Worm (Caenorhabditis elegans) whole organism, late embryonic: ENCODE data around the gene msra-1.
A peak's percentile ranks its signal among the peaks of the same experiment; 100 is the strongest.

Source experiments
- C08G9.2 ChIP-seq: sonication (generic microtip); optimal IDR thresholded peaks from 2 replicates; lab custom pipeline; 2016; ENCODE audit warnings: mild to moderate bottlenecking, missing genetic modification characterization, moderate library complexity, missing compliant biosample characterization
- C38D4.7 ChIP-seq: fragments of 200-800 bp; sonication (Bioruptor generic); optimal IDR thresholded peaks from 2 replicates; lab custom pipeline; 2018; ENCODE audit warnings: mild to moderate bottlenecking, missing genetic modification characterization, moderate library complexity, missing compliant biosample characterization
- F13H6.1 ChIP-seq: sonication (generic microtip); optimal IDR thresholded peaks from 2 replicates; lab custom pipeline; 2016; ENCODE audit warnings: missing genetic modification characterization, missing compliant biosample characterization
- K02D7.2 ChIP-seq: sonication (generic microtip); optimal IDR thresholded peaks from 2 replicates; lab custom pipeline; 2017; ENCODE audit warnings: mild to moderate bottlenecking, missing genetic modification characterization, missing compliant biosample characterization
- K09A11.1 ChIP-seq: sonication (generic microtip); optimal IDR thresholded peaks from 2 replicates; lab custom pipeline; 2017; ENCODE audit warnings: antibody characterized with exemption, mild to moderate bottlenecking, missing genetic modification characterization, missing compliant biosample characterization; ENCODE audit not compliant: insufficient read depth
- T23F11.4 ChIP-seq: fragments of 200-800 bp; sonication (Bioruptor generic); optimal IDR thresholded peaks from 2 replicates; lab custom pipeline; 2018; ENCODE audit warnings: mild to moderate bottlenecking, missing genetic modification characterization, missing compliant biosample characterization
- Y22D7AL.16 ChIP-seq: sonication (generic microtip); optimal IDR thresholded peaks from 2 replicates; lab custom pipeline; 2016; ENCODE audit warnings: missing genetic modification characterization, missing compliant biosample characterization
- ahr-1 ChIP-seq: sonication (generic microtip); optimal IDR thresholded peaks from 2 replicates; lab custom pipeline; 2016; ENCODE audit warnings: missing genetic modification characterization, missing compliant biosample characterization
- ceh-14 ChIP-seq: sonication (generic microtip); optimal IDR thresholded peaks from 2 replicates; lab custom pipeline; 2016; ENCODE audit warnings: missing genotype, missing genetic modification characterization, missing compliant biosample characterization
- ceh-18 ChIP-seq: sonication (generic microtip); optimal IDR thresholded peaks from 2 replicates; lab custom pipeline; 2016; ENCODE audit warnings: missing genetic modification characterization, missing compliant biosample characterization
- ceh-2 ChIP-seq: sonication (generic microtip); optimal IDR thresholded peaks from 2 replicates; lab custom pipeline; 2016; ENCODE audit warnings: missing genotype, missing genetic modification characterization, missing compliant biosample characterization
- ceh-22 ChIP-seq: sonication (generic microtip); optimal IDR thresholded peaks from 2 replicates; lab custom pipeline; 2017; ENCODE audit warnings: missing biosample characterization, missing genetic modification characterization
- ceh-24 ChIP-seq: sonication (generic microtip); optimal IDR thresholded peaks from 2 replicates; lab custom pipeline; 2016; ENCODE audit warnings: mild to moderate bottlenecking, missing genetic modification characterization, missing compliant biosample characterization
- ceh-30 ChIP-seq: fragments of 150-350 bp; optimal IDR thresholded peaks from 2 replicates; lab custom pipeline; 2014; ENCODE audit warnings: missing biosample characterization, missing genetic modification characterization
- ceh-34 ChIP-seq: sonication (generic microtip); optimal IDR thresholded peaks from 2 replicates; lab custom pipeline; 2016; ENCODE audit warnings: mild to moderate bottlenecking, missing genetic modification characterization, missing compliant biosample characterization
- ceh-45 ChIP-seq: fragments of 200-800 bp; sonication (Bioruptor generic); IDR thresholded peaks from 2 replicates; pipeline ENCODE4 v1.3.6; 2022; ENCODE audit warnings: missing genetic modification reagents, missing genetic modification characterization, missing compliant biosample characterization
- ceh-48 ChIP-seq: sonication (generic microtip); optimal IDR thresholded peaks from 2 replicates; lab custom pipeline; 2016; ENCODE audit warnings: missing genetic modification characterization, inconsistent platforms, missing compliant biosample characterization
- dmd-4 ChIP-seq: sonication (generic microtip); optimal IDR thresholded peaks from 2 replicates; lab custom pipeline; 2016; ENCODE audit warnings: borderline replicate concordance, missing genetic modification characterization, missing compliant biosample characterization
- dve-1 ChIP-seq: sonication (generic microtip); optimal IDR thresholded peaks from 2 replicates; lab custom pipeline; 2017; ENCODE audit warnings: antibody characterized with exemption, mild to moderate bottlenecking, missing genetic modification characterization, missing compliant biosample characterization
- elt-2 ChIP-seq: sonication (generic microtip); optimal IDR thresholded peaks from 2 replicates; lab custom pipeline; 2016; ENCODE audit warnings: missing genetic modification reagents, missing genetic modification characterization, missing compliant biosample characterization
- elt-4 ChIP-seq: sonication (generic microtip); optimal IDR thresholded peaks from 2 replicates; lab custom pipeline; 2016; ENCODE audit warnings: missing genetic modification characterization, missing compliant biosample characterization
- ets-4 ChIP-seq: sonication (generic microtip); optimal IDR thresholded peaks from 2 replicates; lab custom pipeline; 2016; ENCODE audit warnings: missing genetic modification characterization, missing compliant biosample characterization
- eyg-1 ChIP-seq: sonication (generic microtip); optimal IDR thresholded peaks from 2 replicates; lab custom pipeline; 2016; ENCODE audit warnings: missing genotype, missing genetic modification characterization, missing compliant biosample characterization
- fkh-10 ChIP-seq: fragments of 150-350 bp; optimal IDR thresholded peaks from 2 replicates; lab custom pipeline; 2014; ENCODE audit warnings: missing biosample characterization, missing genetic modification reagents, missing genetic modification characterization
- fkh-6 ChIP-seq: sonication (generic microtip); optimal IDR thresholded peaks from 2 replicates; lab custom pipeline; 2016; ENCODE audit warnings: missing genetic modification characterization, missing compliant biosample characterization
- hlh-13 ChIP-seq: fragments of 200-800 bp; sonication (Bioruptor generic); optimal IDR thresholded peaks from 2 replicates; lab custom pipeline; 2018; ENCODE audit warnings: mild to moderate bottlenecking, missing genetic modification characterization, missing compliant biosample characterization
- hlh-15 ChIP-seq: sonication (generic microtip); optimal IDR thresholded peaks from 2 replicates; lab custom pipeline; 2016; ENCODE audit warnings: missing genetic modification characterization, missing compliant biosample characterization
- hlh-6 ChIP-seq: sonication (generic microtip); optimal IDR thresholded peaks from 2 replicates; lab custom pipeline; 2016; ENCODE audit warnings: missing genotype, missing genetic modification characterization, missing compliant biosample characterization
- hlh-8 ChIP-seq: sonication (generic microtip); optimal IDR thresholded peaks from 2 replicates; lab custom pipeline; 2016; ENCODE audit warnings: missing genotype, missing genetic modification characterization, missing compliant biosample characterization
- lim-6 ChIP-seq: sonication (generic microtip); optimal IDR thresholded peaks from 2 replicates; lab custom pipeline; 2016; ENCODE audit warnings: missing genetic modification characterization, missing compliant biosample characterization
- madf-2 ChIP-seq: sonication (generic microtip); optimal IDR thresholded peaks from 2 replicates; lab custom pipeline; 2017; ENCODE audit warnings: missing genetic modification characterization, missing compliant biosample characterization
- mec-3 ChIP-seq: sonication (generic microtip); optimal IDR thresholded peaks from 2 replicates; lab custom pipeline; 2016; ENCODE audit warnings: borderline replicate concordance, missing genetic modification characterization, missing compliant biosample characterization
- nfya-1 ChIP-seq: sonication (generic microtip); optimal IDR thresholded peaks from 2 replicates; lab custom pipeline; 2017; ENCODE audit warnings: missing genetic modification characterization, mild to moderate bottlenecking, missing compliant biosample characterization, antibody characterized with exemption, moderate library complexity
- nhr-11 ChIP-seq: fragments of 150-350 bp; optimal IDR thresholded peaks from 2 replicates; lab custom pipeline; 2014; ENCODE audit warnings: missing biosample characterization, missing genetic modification characterization
- nhr-232 ChIP-seq: sonication (generic microtip); optimal IDR thresholded peaks from 2 replicates; lab custom pipeline; 2016; ENCODE audit warnings: missing genetic modification characterization, missing compliant biosample characterization
- npax-4 ChIP-seq: sonication (generic microtip); optimal IDR thresholded peaks from 2 replicates; lab custom pipeline; 2016; ENCODE audit warnings: missing genetic modification characterization, missing compliant biosample characterization
- odd-2 ChIP-seq: sonication (generic microtip); optimal IDR thresholded peaks from 2 replicates; lab custom pipeline; 2017; ENCODE audit warnings: antibody characterized with exemption, mild to moderate bottlenecking, missing genetic modification characterization, missing compliant biosample characterization
- pag-3 ChIP-seq: sonication (generic microtip); optimal IDR thresholded peaks from 2 replicates; lab custom pipeline; 2016; ENCODE audit warnings: missing compliant biosample characterization, missing genetic modification characterization, borderline replicate concordance
- pat-9 ChIP-seq: fragments of 200-800 bp; sonication (Bioruptor generic); optimal IDR thresholded peaks from 2 replicates; lab custom pipeline; 2018; ENCODE audit warnings: mild to moderate bottlenecking, missing genetic modification characterization, moderate library complexity, missing compliant biosample characterization
- pax-1 ChIP-seq: fragments of 150-350 bp; optimal IDR thresholded peaks from 2 replicates; lab custom pipeline; 2014; ENCODE audit warnings: missing biosample characterization, missing genetic modification characterization
- pha-4 ChIP-seq: fragments of 150-350 bp; optimal IDR thresholded peaks from 2 replicates; lab custom pipeline; 2018; ENCODE audit warnings: missing biosample characterization, missing genetic modification reagents, missing genetic modification characterization
- ref-2 ChIP-seq: sonication (generic microtip); optimal IDR thresholded peaks from 2 replicates; lab custom pipeline; 2016; ENCODE audit warnings: missing genetic modification characterization, missing compliant biosample characterization
- sdc-2 ChIP-seq: sonication (generic microtip); optimal IDR thresholded peaks from 2 replicates; lab custom pipeline; 2016; ENCODE audit warnings: missing genotype, missing genetic modification characterization, missing compliant biosample characterization
- sox-2 ChIP-seq: fragments of 200-800 bp; sonication (Bioruptor generic); IDR thresholded peaks from 2 replicates; pipeline ENCODE4 v1.3.6; 2022; ENCODE audit warnings: missing genetic modification reagents, missing genetic modification characterization, missing compliant biosample characterization
- tbx-2 ChIP-seq: sonication (generic microtip); optimal IDR thresholded peaks from 2 replicates; lab custom pipeline; 2016; ENCODE audit warnings: missing genetic modification characterization, missing compliant biosample characterization
- ttx-3 ChIP-seq: sonication (generic microtip); optimal IDR thresholded peaks from 2 replicates; lab custom pipeline; 2016; ENCODE audit warnings: missing genetic modification reagents, missing genetic modification characterization, missing compliant biosample characterization
- unc-3 ChIP-seq, 2 experiments: fragments of 200-800 bp in 1 of 2; sonication (Bioruptor generic) in 1 of 2; sonication (generic microtip) in 1 of 2; conservative IDR thresholded peaks in 1 of 2; optimal IDR thresholded peaks in 1 of 2; 2 replicates each; pipeline versions ENCODE4 v1.3.6 to Lab custom; 2016 to 2022; ENCODE audit warnings: missing compliant biosample characterization in 2 of 2, missing genetic modification characterization in 2 of 2, missing genetic modification reagents in 1 of 2
- unc-42 ChIP-seq: sonication (generic microtip); optimal IDR thresholded peaks from 2 replicates; lab custom pipeline; 2016; ENCODE audit warnings: missing genotype, missing genetic modification characterization, missing compliant biosample characterization
- unc-55 ChIP-seq: sonication (generic microtip); optimal IDR thresholded peaks from 2 replicates; lab custom pipeline; 2017; ENCODE audit warnings: missing biosample characterization, missing genetic modification reagents, missing genetic modification characterization
- unc-86 ChIP-seq: sonication (generic microtip); optimal IDR thresholded peaks from 2 replicates; lab custom pipeline; 2016; ENCODE audit warnings: missing genetic modification characterization, missing compliant biosample characterization
- ztf-16 ChIP-seq: sonication (generic microtip); optimal IDR thresholded peaks from 2 replicates; lab custom pipeline; 2017; ENCODE audit warnings: missing genetic modification characterization, missing compliant biosample characterization

Gene msra-1

ce11 chrII:7331224-7331623, 32.6 kb downstream of the msra-1 start, which contains the start of gene npax-1:
npax-1 (minus strand) TSS chrII:7331324.
- TF ChIP-seq nhr-11 (tag; lab: Kevin White, UChicago) (no peak), hlh-8 (no peak)

ce11 chrII:7326997-7327396, 36.8 kb downstream of the msra-1 start:
- TF ChIP-seq hlh-6 (tag; lab: Kevin White, UChicago) (no peak), eyg-1 (no peak), T23F11.4 (GFP tag; lab: Kevin White, UChicago) (no peak), unc-42 (tag; lab: Kevin White, UChicago) (peak; percentile 68), ceh-14 (no peak), Y22D7AL.16 (no peak), tbx-2 (tag; lab: Kevin White, UChicago) (peak; percentile 11), dve-1 (tag; lab: Kevin White, UChicago) (no peak), pag-3 (tag; lab: Kevin White, UChicago) (no peak), dmd-4 (tag; lab: Kevin White, UChicago) (no peak), nhr-11 (tag; lab: Kevin White, UChicago) (no peak), ztf-16 (tag; lab: Kevin White, UChicago) (no peak), ahr-1 (tag; lab: Kevin White, UChicago) (no peak), lim-6 (tag; lab: Kevin White, UChicago) (no peak), hlh-15 (no peak), odd-2 (tag; lab: Kevin White, UChicago) (no peak), hlh-13 (no peak), ttx-3 (no peak), C38D4.7 (no peak), sox-2 (GFP tag; lab: Robert Waterston, UW) (no peak), ref-2 (no peak), hlh-8 (no peak), nhr-232 (tag; lab: Kevin White, UChicago) (no peak), ceh-34 (peak; percentile 79), C08G9.2 (tag; lab: Kevin White, UChicago) (no peak), elt-4 (tag; lab: Kevin White, UChicago) (no peak), unc-55 (GFP tag; lab: Kevin White, UChicago) (peak; percentile 8), ceh-30 (tag; lab: Kevin White, UChicago) (no peak), mec-3 (tag; lab: Kevin White, UChicago) (no peak), pax-1 (tag; lab: Kevin White, UChicago) (no peak), fkh-6 (tag; lab: Kevin White, UChicago) (no peak), ets-4 (tag; lab: Kevin White, UChicago) (no peak), ceh-45 (GFP tag; lab: Robert Waterston, UW) (no peak), F13H6.1 (tag; lab: Kevin White, UChicago) (no peak), unc-3 (GFP tag; conservative IDR thresholded peaks at IDR 0.05; lab: Robert Waterston, UW) (no peak), unc-3 (tag; optimal IDR thresholded peaks at IDR 0.05; lab: Kevin White, UChicago) (no peak), npax-4 (no peak), K09A11.1 (tag; lab: Kevin White, UChicago) (no peak), K02D7.2 (tag; lab: Kevin White, UChicago) (no peak), nfya-1 (tag; lab: Kevin White, UChicago) (peak; percentile 25), ceh-2 (tag; lab: Kevin White, UChicago) (no peak), ceh-48 (tag; lab: Kevin White, UChicago) (no peak), pha-4 (tag; lab: Kevin White, UChicago) (no peak), ceh-22 (no peak), unc-86 (tag; lab: Kevin White, UChicago) (no peak), ceh-24 (tag; lab: Kevin White, UChicago) (no peak), fkh-10 (GFP tag; lab: Kevin White, UChicago) (peak; percentile 29), pat-9 (tag; lab: Kevin White, UChicago) (no peak), madf-2 (tag; lab: Kevin White, UChicago) (no peak), ceh-18 (tag; lab: Kevin White, UChicago) (peak; percentile 81), sdc-2 (tag; lab: Kevin White, UChicago) (no peak), elt-2 (tag; lab: Kevin White, UChicago) (no peak)
